Fruit fly (Drosophila melanogaster): ENCODE data around the gene yata.

yata gene

DNA sequence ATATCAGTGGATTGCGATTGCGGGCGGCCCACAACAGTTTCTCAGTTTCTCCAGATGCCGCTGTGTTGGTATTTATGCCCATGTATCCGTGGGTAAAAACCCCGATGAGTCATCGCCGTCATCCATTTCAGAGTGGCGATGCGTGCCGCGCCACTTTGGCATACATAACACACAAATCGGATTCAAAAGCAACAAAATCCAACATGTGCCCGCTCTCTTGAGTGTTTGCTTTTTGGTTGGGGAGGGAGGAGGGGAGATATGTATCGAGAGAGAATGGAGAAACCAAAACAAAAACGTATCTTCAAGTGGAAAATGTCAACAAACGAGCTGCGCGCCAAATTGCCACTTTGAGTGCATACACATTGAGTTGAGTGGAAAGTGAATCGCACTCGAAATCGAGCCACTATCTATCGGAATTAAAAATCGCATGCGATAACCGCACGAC lies 22.6 kb downstream of the yata start:
- TF ChIP-seq Hsf (GFP tag; optimal IDR thresholded peaks at IDR 0.05) (no peak), tx (GFP tag; optimal IDR thresholded peaks at IDR 0.05) (no peak), CG6813 (GFP tag; optimal IDR thresholded peaks at IDR 0.05) (peak; percentile 53), CG7786 (GFP tag; optimal IDR thresholded peaks at IDR 0.05) (no peak), grau (tag; optimal IDR thresholded peaks at IDR 0.05) (no peak), jigr1 (GFP tag; IDR thresholded peaks at IDR 0.05) (no peak), Ets65A (GFP tag) (no peak), CG7928 (GFP tag; optimal IDR thresholded peaks at IDR 0.05) (no peak), rib (GFP tag; IDR thresholded peaks at IDR 0.05) (0 out of 2 replicates have a peak, but pooled peaks have one; percentile 33), CG15514 (GFP tag; optimal IDR thresholded peaks at IDR 0.05) (no peak), CG8944 (GFP tag; optimal IDR thresholded peaks at IDR 0.05) (no peak), sens (GFP tag) (no peak), ttk (GFP tag; IDR thresholded peaks at IDR 0.05) (no peak), CG6272 (GFP tag; IDR thresholded peaks at IDR 0.05) (no peak), CG6254 (GFP tag; optimal IDR thresholded peaks at IDR 0.05) (no peak), GATAe (GFP tag; conservative IDR thresholded peaks at IDR 0.05) (no peak), CG1647 (GFP tag; optimal IDR thresholded peaks at IDR 0.05) (no peak), sqz (GFP tag; optimal IDR thresholded peaks at IDR 0.05) (no peak), Atf6 (GFP tag; IDR thresholded peaks at IDR 0.05) (no peak), twi (tag; optimal IDR thresholded peaks at IDR 0.05) (peak; percentile 80), CHES-1-like (GFP tag; optimal IDR thresholded peaks at IDR 0.05) (no peak), D (optimal IDR thresholded peaks at IDR 0.05) (no peak), D (GFP tag; optimal IDR thresholded peaks at IDR 0.05) (no peak), CG5245 (GFP tag; optimal IDR thresholded peaks at IDR 0.05) (no peak), caup (GFP tag; optimal IDR thresholded peaks at IDR 0.05; ENCODE audit: severe bottlenecking) (no peak), salm (tag; optimal IDR thresholded peaks at IDR 0.05) (peak; percentile 16), pho (GFP tag; optimal IDR thresholded peaks at IDR 0.05) (no peak), seq (GFP tag; IDR thresholded peaks at IDR 0.05) (no peak), fu2 (GFP tag; optimal IDR thresholded peaks at IDR 0.05) (no peak), croc (GFP tag; conservative IDR thresholded peaks at IDR 0.05) (no peak), CG3281 (GFP tag; optimal IDR thresholded peaks at IDR 0.05) (no peak), CG5953 (GFP tag; IDR thresholded peaks at IDR 0.05) (0 out of 2 replicates have a peak, but pooled peaks have one; percentile 38), NFAT (GFP tag; IDR thresholded peaks at IDR 0.05) (no peak), Eip74EF (GFP tag; optimal IDR thresholded peaks at IDR 0.05) (no peak), zen (tag; optimal IDR thresholded peaks at IDR 0.05) (no peak), aop (GFP tag; IDR thresholded peaks at IDR 0.05) (no peak), z (GFP tag; IDR thresholded peaks at IDR 0.05) (peak; percentile 100), Hr78 (GFP tag; optimal IDR thresholded peaks at IDR 0.05) (no peak), cato (GFP tag; optimal IDR thresholded peaks at IDR 0.05; ENCODE audit: borderline replicate concordance) (no peak), Chrac-16 (GFP tag; optimal IDR thresholded peaks at IDR 0.05) (no peak), CG11504 (tag; optimal IDR thresholded peaks at IDR 0.05) (no peak), CG1603 (tag; optimal IDR thresholded peaks at IDR 0.05) (no peak), az2 (GFP tag; optimal IDR thresholded peaks at IDR 0.05) (no peak), CG8359 (GFP tag; optimal IDR thresholded peaks at IDR 0.05; ENCODE audit: borderline replicate concordance) (no peak), CG33557 (GFP tag; optimal IDR thresholded peaks at IDR 0.05) (no peak), CG17829 (tag; optimal IDR thresholded peaks at IDR 0.05) (no peak), cwo (GFP tag; optimal IDR thresholded peaks at IDR 0.05) (peak; percentile 21), CG10209 (GFP tag; optimal IDR thresholded peaks at IDR 0.05) (no peak), CG17568 (GFP tag; optimal IDR thresholded peaks at IDR 0.05) (peak; percentile 38), gt (GFP tag; IDR thresholded peaks at IDR 0.05) (no peak), Lim3 (GFP tag; IDR thresholded peaks at IDR 0.05) (no peak)

Data from whole organism, embryonic.